Fruit fly (Drosophila melanogaster) whole organism, adult: ENCODE results near the gene yellow-h.

Experiments
- CG11617 ChIP-seq: fragments of 200-800 bp; sonication (Bioruptor generic); optimal IDR thresholded peaks from 2 replicates; lab custom pipeline; 2017; ENCODE audit warnings: mild to moderate bottlenecking, missing biosample characterization, missing genetic modification reagents, missing genetic modification characterization
- bab1 ChIP-seq: fragments of 200-800 bp; sonication (Bioruptor generic); optimal IDR thresholded peaks from 3 replicates; lab custom pipeline; 2019; ENCODE audit warnings: missing biosample characterization, mild to moderate bottlenecking, missing genetic modification characterization, moderate library complexity
- tj ChIP-seq: fragments of 200-800 bp; sonication (Bioruptor generic); optimal IDR thresholded peaks from 3 replicates; lab custom pipeline; 2017; ENCODE audit warnings: missing biosample characterization, mild to moderate bottlenecking, missing genetic modification characterization, moderate library complexity

DNA sequence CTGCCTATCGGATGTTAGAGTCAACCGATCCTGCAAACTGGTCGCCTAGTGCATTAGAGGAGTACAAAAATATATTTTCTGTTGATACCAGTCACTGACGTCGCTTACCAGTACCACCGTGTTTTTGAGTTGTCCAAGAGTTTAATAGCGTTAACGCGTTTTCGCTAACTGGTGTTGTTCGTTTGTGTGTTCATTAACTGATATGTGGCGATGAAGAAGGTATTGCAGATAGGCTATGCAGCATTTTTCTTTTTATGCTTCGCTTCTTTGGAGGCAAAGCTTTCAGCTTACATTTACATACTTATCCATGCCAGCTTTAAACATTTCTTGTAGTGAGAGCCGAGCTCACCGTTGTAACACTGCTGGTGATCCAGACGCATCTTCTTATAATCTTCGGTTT is 10.7 kb downstream of the yellow-h start:
- TF ChIP-seq tj (GFP tag; lab: Kevin White, UChicago) = no peak
- TF ChIP-seq CG11617 = no peak
- TF ChIP-seq bab1 (GFP tag; lab: Kevin White, UChicago) = no peak
